Fruit fly (Drosophila melanogaster) whole organism, embryonic: Measurements from ENCODE around the gene CG46456.

Experiments
- Aef1 ChIP-seq: fragments of 200-800 bp; sonication (Bioruptor generic); IDR thresholded peaks from 3 replicates; pipeline ENCODE4 v1.3.6; 2022; ENCODE audit warnings: missing biosample characterization, missing genetic modification characterization
- Atf-2 ChIP-seq: fragments of 200-800 bp; sonication (Bioruptor generic); optimal IDR thresholded peaks from 2 replicates; lab custom pipeline; 2016; ENCODE audit warnings: missing biosample characterization, missing genetic modification characterization
- B-H2 ChIP-seq: fragments of 200-800 bp; sonication (Bioruptor generic); optimal IDR thresholded peaks from 2 replicates; lab custom pipeline; 2018; ENCODE audit warnings: missing biosample characterization, mild to moderate bottlenecking, missing genetic modification characterization
- BEAF-32 ChIP-seq: fragments of 200-800 bp; sonication (Bioruptor generic); optimal IDR thresholded peaks from 3 replicates; lab custom pipeline; 2017; ENCODE audit warnings: missing biosample characterization, missing genetic modification characterization, mild to moderate bottlenecking, moderate library complexity, missing genetic modification reagents
- CG11723 ChIP-seq: fragments of 200-800 bp; sonication (Bioruptor generic); optimal IDR thresholded peaks from 2 replicates; lab custom pipeline; 2017; ENCODE audit warnings: missing biosample characterization, mild to moderate bottlenecking, missing genetic modification characterization
- CG12659 ChIP-seq: fragments of 200-800 bp; sonication (Bioruptor generic); optimal IDR thresholded peaks from 3 replicates; lab custom pipeline; 2017; ENCODE audit warnings: mild to moderate bottlenecking, missing biosample characterization, missing genetic modification reagents, missing genetic modification characterization
- CG13287 ChIP-seq: fragments of 200-800 bp; sonication (Bioruptor generic); IDR thresholded peaks from 2 replicates; pipeline ENCODE4 v1.3.6; 2022; ENCODE audit warnings: missing biosample characterization, missing genetic modification characterization; ENCODE audit not compliant: partially characterized antibody
- CG13624 ChIP-seq: fragments of 200-800 bp; sonication (Bioruptor generic); optimal IDR thresholded peaks from 2 replicates; lab custom pipeline; 2016; ENCODE audit warnings: missing biosample characterization, missing genetic modification characterization
- CG1792 ChIP-seq: fragments of 200-800 bp; sonication (Bioruptor generic); optimal IDR thresholded peaks from 2 replicates; lab custom pipeline; 2016; ENCODE audit warnings: missing biosample characterization, missing genetic modification characterization
- CG18011 ChIP-seq: fragments of 200-800 bp; sonication (Bioruptor generic); optimal IDR thresholded peaks from 2 replicates; lab custom pipeline; 2017; ENCODE audit warnings: missing biosample characterization, missing genetic modification characterization, mild to moderate bottlenecking, moderate library complexity, missing genotype
- CG30020 ChIP-seq: fragments of 200-800 bp; optimal IDR thresholded peaks from 2 replicates; lab custom pipeline; 2019; ENCODE audit warnings: missing biosample characterization, mild to moderate bottlenecking, missing genetic modification characterization, moderate library complexity
- CG31441 ChIP-seq: fragments of 200-800 bp; sonication (Bioruptor generic); IDR thresholded peaks from 2 replicates; pipeline ENCODE4 v1.3.6; 2022; ENCODE audit warnings: missing biosample characterization, missing genetic modification characterization
- CG32532 ChIP-seq: fragments of 200-800 bp; sonication (Bioruptor generic); IDR thresholded peaks from 2 replicates; pipeline ENCODE4 v1.3.6; 2022; ENCODE audit warnings: missing biosample characterization, missing genetic modification characterization
- CG34376 ChIP-seq: fragments of 200-800 bp; sonication (Bioruptor generic); optimal IDR thresholded peaks from 2 replicates; lab custom pipeline; 2018; ENCODE audit warnings: missing biosample characterization, mild to moderate bottlenecking, missing genetic modification characterization
- CG3726 ChIP-seq: fragments of 200-800 bp; sonication (Bioruptor generic); IDR thresholded peaks from 3 replicates; pipeline ENCODE4, ENCODE4 v1.3.6; 2022; ENCODE audit warnings: missing biosample characterization, missing genetic modification characterization
- CG4282 ChIP-seq: fragments of 200-800 bp; sonication (Bioruptor generic); optimal IDR thresholded peaks from 2 replicates; lab custom pipeline; 2016; ENCODE audit warnings: missing biosample characterization, missing genetic modification characterization
- CG6272 ChIP-seq: fragments of 200-800 bp; sonication (Bioruptor generic); IDR thresholded peaks from 2 replicates; pipeline ENCODE4 v1.3.6; 2022; ENCODE audit warnings: missing biosample characterization, missing genetic modification characterization
- CG7556 ChIP-seq: fragments of 200-800 bp; sonication (Bioruptor generic); optimal IDR thresholded peaks from 2 replicates; lab custom pipeline; 2017; ENCODE audit warnings: missing biosample characterization, mild to moderate bottlenecking, missing genetic modification characterization
- Ets97D ChIP-seq: fragments of 200-800 bp; sonication (Bioruptor generic); optimal IDR thresholded peaks from 3 replicates; lab custom pipeline; 2016; ENCODE audit warnings: missing biosample characterization, missing genetic modification characterization
- Fer1 ChIP-seq: fragments of 200-800 bp; sonication (Bioruptor generic); optimal IDR thresholded peaks from 2 replicates; lab custom pipeline; 2017; ENCODE audit warnings: missing biosample characterization, mild to moderate bottlenecking, missing genetic modification characterization
- Hey ChIP-seq: fragments of 200-800 bp; sonication (Bioruptor generic); optimal IDR thresholded peaks from 3 replicates; lab custom pipeline; 2018; ENCODE audit warnings: missing biosample characterization, mild to moderate bottlenecking, missing genetic modification characterization
- Hr78 ChIP-seq, 2 experiments: fragments of 200-800 bp in 1 of 2; fragments of >200 bp in 1 of 2; sonication (Bioruptor generic) in 1 of 2; optimal IDR thresholded peaks; 2 replicates each; lab custom pipeline; 2017 to 2019; ENCODE audit warnings: missing biosample characterization in 2 of 2, missing genetic modification characterization in 2 of 2, mild to moderate bottlenecking in 1 of 2, moderate library complexity in 1 of 2
- Max ChIP-seq: fragments of 200-800 bp; sonication (Bioruptor generic); optimal IDR thresholded peaks from 2 replicates; lab custom pipeline; 2016; ENCODE audit warnings: missing biosample characterization, mild to moderate bottlenecking, missing genetic modification characterization
- Nf-YB ChIP-seq: fragments of 200-800 bp; sonication (Bioruptor generic); optimal IDR thresholded peaks from 3 replicates; lab custom pipeline; 2019; ENCODE audit warnings: missing biosample characterization, mild to moderate bottlenecking, missing genetic modification characterization, moderate library complexity
- Pdp1 ChIP-seq, 2 experiments: fragments of 200-800 bp; sonication (Bioruptor generic); optimal IDR thresholded peaks; 3 replicates each; lab custom pipeline; 2016; ENCODE audit warnings: missing biosample characterization in 2 of 2, missing genetic modification characterization in 2 of 2, mild to moderate bottlenecking in 1 of 2, moderate library complexity in 1 of 2
- ac ChIP-seq: fragments of 200-800 bp; sonication (Bioruptor generic); optimal IDR thresholded peaks from 3 replicates; lab custom pipeline; 2017; ENCODE audit warnings: missing biosample characterization, mild to moderate bottlenecking, missing genetic modification characterization
- amos ChIP-seq: fragments of 200-800 bp; sonication (Bioruptor generic); IDR thresholded peaks from 2 replicates; pipeline ENCODE4 v1.3.6; 2022; ENCODE audit warnings: missing biosample characterization, missing genetic modification characterization; ENCODE audit not compliant: partially characterized antibody
- ase ChIP-seq: fragments of 200-800 bp; sonication (Bioruptor generic); IDR thresholded peaks from 3 replicates; pipeline ENCODE4 v1.3.6; 2022; ENCODE audit warnings: missing biosample characterization, missing genetic modification characterization
- bsh ChIP-seq, 2 experiments: fragments of 200-800 bp; sonication (Bioruptor generic); optimal IDR thresholded peaks; 2 replicates each; lab custom pipeline; 2017 to 2018; ENCODE audit warnings: mild to moderate bottlenecking in 2 of 2, missing biosample characterization in 2 of 2, missing genetic modification characterization in 2 of 2, moderate library complexity in 1 of 2
- chm ChIP-seq: fragments of 200-800 bp; sonication (Bioruptor generic); IDR thresholded peaks from 2 replicates; pipeline ENCODE4 v1.3.6; 2022; ENCODE audit warnings: missing biosample characterization, missing genetic modification characterization
- croc ChIP-seq: fragments of 200-800 bp; sonication (Bioruptor generic); conservative IDR thresholded peaks from 3 replicates; pipeline ENCODE4 v1.3.6; 2022; ENCODE audit warnings: missing biosample characterization, missing genetic modification characterization
- dati ChIP-seq: fragments of 200-800 bp; sonication (Bioruptor generic); IDR thresholded peaks from 2 replicates; pipeline ENCODE4 v1.3.6; 2022; ENCODE audit warnings: missing biosample characterization, missing genetic modification characterization
- eyg ChIP-seq: fragments of 200-800 bp; sonication (Bioruptor generic); optimal IDR thresholded peaks from 3 replicates; lab custom pipeline; 2016; ENCODE audit warnings: missing biosample characterization, missing genetic modification characterization
- ftz-f1 ChIP-seq: fragments of 200-800 bp; sonication (Bioruptor generic); optimal IDR thresholded peaks from 2 replicates; lab custom pipeline; 2016; ENCODE audit warnings: missing biosample characterization, missing genetic modification characterization
- gcm2 ChIP-seq: fragments of 200-800 bp; sonication (Bioruptor generic); optimal IDR thresholded peaks from 2 replicates; lab custom pipeline; 2016; ENCODE audit warnings: missing biosample characterization, missing genetic modification characterization
- ind ChIP-seq: fragments of 200-800 bp; sonication (Bioruptor generic); optimal IDR thresholded peaks from 3 replicates; lab custom pipeline; 2016; ENCODE audit warnings: missing biosample characterization, missing genetic modification characterization
- insv ChIP-seq, 2 experiments: fragments of 200-800 bp; sonication (Bioruptor generic); optimal IDR thresholded peaks; 3 replicates each; lab custom pipeline; 2016 to 2018; ENCODE audit warnings: missing biosample characterization in 2 of 2, missing genetic modification characterization in 2 of 2
- jumu ChIP-seq: fragments of 200-800 bp; sonication (Bioruptor generic); optimal IDR thresholded peaks from 3 replicates; lab custom pipeline; 2016; ENCODE audit warnings: missing biosample characterization, missing genetic modification characterization
- klu ChIP-seq: fragments of 200-800 bp; sonication (Bioruptor generic); IDR thresholded peaks from 2 replicates; pipeline ENCODE4 v1.3.6; 2022; ENCODE audit warnings: missing biosample characterization, missing genetic modification characterization
- lilli ChIP-seq: fragments of 200-800 bp; sonication (Bioruptor generic); optimal IDR thresholded peaks from 3 replicates; lab custom pipeline; 2016; ENCODE audit warnings: missing biosample characterization, missing genetic modification characterization
- lov ChIP-seq, 2 experiments: fragments of 200-800 bp in 1 of 2; fragments of >200 bp in 1 of 2; sonication (Bioruptor generic) in 1 of 2; IDR thresholded peaks in 1 of 2; optimal IDR thresholded peaks in 1 of 2; 2 replicates in 1 of 2; 3 replicates in 1 of 2; pipeline versions ENCODE4 v1.3.6 to Lab custom; 2017 to 2022; ENCODE audit warnings: missing biosample characterization in 1 of 2, missing genetic modification characterization in 1 of 2
- pho ChIP-seq: fragments of 200-800 bp; sonication (Bioruptor generic); optimal IDR thresholded peaks from 2 replicates; lab custom pipeline; 2016; ENCODE audit warnings: missing biosample characterization, missing genetic modification characterization
- prd ChIP-seq, 3 experiments: fragments of >200 bp in 2 of 3; fragments of 200-800 bp in 1 of 3; sonication (Bioruptor generic) in 1 of 3; optimal IDR thresholded peaks in 2 of 3; IDR thresholded peaks in 1 of 3; 2 replicates in 2 of 3; 3 replicates in 1 of 3; pipeline versions ENCODE4 v1.3.6 to Lab custom; 2017 to 2022; ENCODE audit warnings: missing biosample characterization in 1 of 3, missing genetic modification characterization in 1 of 3
- pum ChIP-seq: fragments of 200-800 bp; sonication (Bioruptor generic); optimal IDR thresholded peaks from 2 replicates; lab custom pipeline; 2016; ENCODE audit warnings: missing biosample characterization, missing genetic modification characterization
- sens-2 ChIP-seq: fragments of 200-800 bp; sonication (Bioruptor generic); IDR thresholded peaks from 2 replicates; pipeline ENCODE4 v1.3.6; 2022; ENCODE audit warnings: missing biosample characterization, missing genetic modification characterization
- sisA ChIP-seq: fragments of 200-800 bp; sonication (Bioruptor generic); IDR thresholded peaks from 2 replicates; pipeline ENCODE4 v1.3.6; 2022; ENCODE audit warnings: missing biosample characterization, missing genetic modification characterization
- tio ChIP-seq: fragments of 200-800 bp; sonication (Bioruptor generic); optimal IDR thresholded peaks from 2 replicates; lab custom pipeline; 2017; ENCODE audit warnings: missing biosample characterization, missing genetic modification characterization, inconsistent platforms

The CG46456 gene

DNA sequence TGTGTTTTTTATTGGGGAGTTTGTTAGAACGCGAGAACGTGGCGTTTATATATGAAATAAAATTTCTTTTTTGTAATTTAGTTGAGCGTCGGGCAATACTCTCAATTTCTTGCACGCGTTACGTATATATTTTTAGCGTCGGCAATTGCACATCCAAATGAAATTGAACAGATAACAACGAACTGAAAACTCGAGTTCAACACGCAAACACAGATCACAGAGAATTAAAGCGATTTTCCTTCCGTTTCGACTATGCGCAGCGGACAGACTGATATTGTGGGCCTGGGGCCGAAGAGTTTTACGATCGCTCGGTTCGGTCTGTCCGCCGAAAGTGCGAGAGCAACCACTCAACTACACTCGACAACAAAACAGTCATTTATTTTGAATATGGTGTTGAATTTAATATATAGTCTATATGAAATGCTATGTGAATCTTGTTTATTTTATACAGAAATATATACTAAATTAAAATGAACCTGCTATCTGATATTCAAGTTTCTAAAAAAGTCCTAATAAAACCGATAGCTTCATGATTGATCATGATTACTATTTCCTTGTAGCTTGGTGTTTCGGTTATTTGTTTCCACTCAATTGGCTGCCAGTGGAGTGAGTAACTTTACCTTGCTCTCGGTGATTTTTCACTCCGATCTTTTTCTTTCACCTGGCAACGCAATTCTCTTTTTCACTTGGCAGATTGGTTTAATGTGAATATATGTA, at the start of gene CG46456 (continued):
- peak in 1 of 2 experiments; percentile 73 for TF ChIP-seq insv (GFP tag; optimal IDR thresholded peaks at IDR 0.05; lab: Kevin White, UChicago)
- peak; percentile 82; the same call in 1 of the 3 replicates for TF ChIP-seq CG3726 (GFP tag; lab: Robert Waterston, UW)
- TF ChIP-seq CG4282 (GFP tag; lab: Kevin White, UChicago) = no peak
- peak; percentile 84 for TF ChIP-seq klu (GFP tag; lab: Robert Waterston, UW)
- peak; percentile 25 for TF ChIP-seq eyg (GFP tag; lab: Kevin White, UChicago)
- peak; percentile 20; the same call in 1 of the 2 replicates for TF ChIP-seq amos (GFP tag; lab: Robert Waterston, UW)
- peak; percentile 90 for TF ChIP-seq ind
- peak; percentile 73 for TF ChIP-seq CG13624 (GFP tag; lab: Kevin White, UChicago)
- TF ChIP-seq Aef1 (GFP tag; lab: Robert Waterston, UW) = peak; percentile 82
- peak; percentile 95 for TF ChIP-seq CG34376
- peak; percentile 99 for TF ChIP-seq CG31441 (GFP tag; lab: Robert Waterston, UW)
- TF ChIP-seq Atf-2 (GFP tag; lab: Kevin White, UChicago) = peak; percentile 32
- TF ChIP-seq Nf-YB (GFP tag; lab: Kevin White, UChicago) = peak; percentile 87
- TF ChIP-seq lov (optimal IDR thresholded peaks at IDR 0.05; lab: Kevin White, UChicago) = no peak
- peak; percentile 83; the same call in 2 of the 3 replicates for TF ChIP-seq lov (GFP tag; IDR thresholded peaks at IDR 0.05; lab: Robert Waterston, UW)
- peak; percentile 84 for TF ChIP-seq sisA
- peak; percentile 76 for TF ChIP-seq ac (GFP tag; lab: Kevin White, UChicago)
- peak; percentile 37 for TF ChIP-seq pum (GFP tag; lab: Kevin White, UChicago)
- TF ChIP-seq CG13287 = peak; percentile 67
- peak; percentile 77 for TF ChIP-seq sens-2 (GFP tag; lab: Robert Waterston, UW)
- TF ChIP-seq CG11723 (GFP tag; lab: Kevin White, UChicago) = peak; percentile 84
- TF ChIP-seq chm = peak; percentile 88
- peak; percentile 96 for TF ChIP-seq CG32532 (GFP tag; lab: Robert Waterston, UW)
- TF ChIP-seq CG30020 (tag; lab: Kevin White, UChicago) = peak; percentile 80
- TF ChIP-seq gcm2 (GFP tag; lab: Kevin White, UChicago) = peak; percentile 73
- TF ChIP-seq B-H2 (GFP tag; lab: Kevin White, UChicago) = peak; percentile 95
- peak; percentile 29 for TF ChIP-seq Ets97D (GFP tag; lab: Kevin White, UChicago)
- peak; percentile 91 for TF ChIP-seq lilli (GFP tag; lab: Kevin White, UChicago)
- TF ChIP-seq ftz-f1 (GFP tag; lab: Kevin White, UChicago) = peak; percentile 44
- TF ChIP-seq CG18011 (GFP tag; lab: Kevin White, UChicago) = peak; percentile 78
- peak; percentile 33 for TF ChIP-seq Hey
- TF ChIP-seq dati (GFP tag; lab: Robert Waterston, UW) = peak; percentile 70; the same call in 1 of the 2 replicates
- peak in 1 of 2 experiments; percentile 84 for TF ChIP-seq Hr78 (GFP tag; optimal IDR thresholded peaks at IDR 0.05; lab: Kevin White, UChicago)
- peak; percentile 61 for TF ChIP-seq pho (GFP tag; lab: Kevin White, UChicago)
- peak; percentile 78 for TF ChIP-seq ase (GFP tag; lab: Robert Waterston, UW)
- no peak for TF ChIP-seq BEAF-32 (GFP tag; lab: Kevin White, UChicago)
- TF ChIP-seq CG6272 (GFP tag; lab: Robert Waterston, UW) = no peak; the same call in none of the 2 replicates
- TF ChIP-seq CG1792 (GFP tag; lab: Kevin White, UChicago) = no peak
- TF ChIP-seq tio (GFP tag; lab: Kevin White, UChicago) = peak; percentile 82
- peak; percentile 97 for TF ChIP-seq CG7556 (GFP tag; lab: Kevin White, UChicago)
- TF ChIP-seq Pdp1 (GFP tag; optimal IDR thresholded peaks at IDR 0.05; lab: Kevin White, UChicago) = peak; percentile 64 to 76
- TF ChIP-seq croc (GFP tag; lab: Robert Waterston, UW) = peak; percentile 85
- no peak for TF ChIP-seq prd (optimal IDR thresholded peaks at IDR 0.05; lab: Kevin White, UChicago)
- TF ChIP-seq prd (GFP tag; IDR thresholded peaks at IDR 0.05; lab: Robert Waterston, UW) = peak; percentile 93
- peak; percentile 9 for TF ChIP-seq jumu
- TF ChIP-seq Max = peak; percentile 89
- peak; percentile 95 for TF ChIP-seq CG12659 (GFP tag; lab: Kevin White, UChicago)
- peak; percentile 98 for TF ChIP-seq Fer1
- TF ChIP-seq bsh (GFP tag; optimal IDR thresholded peaks at IDR 0.05; lab: Kevin White, UChicago) = peak; percentile 84 to 97
